Fruit fly (Drosophila melanogaster) whole organism, embryonic: ENCODE results near the gene CG31804.

ENCODE experiments used
- B-H1 ChIP-seq: fragments of 200-800 bp; sonication (Bioruptor generic); IDR thresholded peaks from 3 replicates; pipeline ENCODE4 v1.3.6; 2022; ENCODE audit warnings: missing biosample characterization, missing genetic modification characterization
- CG10267 ChIP-seq: fragments of 200-800 bp; sonication (Bioruptor generic); optimal IDR thresholded peaks from 2 replicates; lab custom pipeline; 2018; ENCODE audit warnings: missing biosample characterization, mild to moderate bottlenecking, missing genetic modification characterization, moderate library complexity
- CG11560 ChIP-seq: fragments of 200-800 bp; sonication (Bioruptor generic); IDR thresholded peaks from 3 replicates; pipeline ENCODE4 v1.3.6; 2022; ENCODE audit warnings: missing biosample characterization, missing genetic modification characterization
- CG11696 ChIP-seq: fragments of 200-800 bp; sonication (Bioruptor generic); IDR thresholded peaks from 2 replicates; pipeline ENCODE4 v1.3.6; 2022; ENCODE audit warnings: missing biosample characterization, missing genetic modification characterization
- CG12104 ChIP-seq: fragments of 200-800 bp; sonication (Bioruptor generic); optimal IDR thresholded peaks from 3 replicates; lab custom pipeline; 2016; ENCODE audit warnings: missing biosample characterization, missing genetic modification characterization
- CG12299 ChIP-seq: fragments of 200-800 bp; sonication (Bioruptor generic); optimal IDR thresholded peaks from 2 replicates; lab custom pipeline; 2018; ENCODE audit warnings: missing biosample characterization, mild to moderate bottlenecking, missing genetic modification characterization
- CG12659 ChIP-seq: fragments of 200-800 bp; sonication (Bioruptor generic); optimal IDR thresholded peaks from 3 replicates; lab custom pipeline; 2017; ENCODE audit warnings: mild to moderate bottlenecking, missing biosample characterization, missing genetic modification reagents, missing genetic modification characterization
- CG14014 ChIP-seq: fragments of 200-800 bp; sonication (Bioruptor generic); IDR thresholded peaks from 2 replicates; pipeline ENCODE4 v1.3.6; 2022; ENCODE audit warnings: missing biosample characterization, missing genetic modification characterization
- CG14441 ChIP-seq: fragments of 200-800 bp; sonication (Bioruptor generic); IDR thresholded peaks from 2 replicates; pipeline ENCODE4 v1.3.6; 2022; ENCODE audit warnings: missing biosample characterization, missing genetic modification characterization
- CG15269 ChIP-seq: fragments of 200-800 bp; sonication (Bioruptor generic); optimal IDR thresholded peaks from 2 replicates; lab custom pipeline; 2018; ENCODE audit warnings: missing biosample characterization, mild to moderate bottlenecking, missing genetic modification characterization, moderate library complexity
- CG16815 ChIP-seq: fragments of 200-800 bp; sonication (Bioruptor generic); optimal IDR thresholded peaks from 3 replicates; lab custom pipeline; 2017; ENCODE audit warnings: missing biosample characterization, mild to moderate bottlenecking, missing genetic modification characterization
- CG17359 ChIP-seq: fragments of 200-800 bp; sonication (Bioruptor generic); optimal IDR thresholded peaks from 3 replicates; lab custom pipeline; 2018; ENCODE audit warnings: missing biosample characterization, mild to moderate bottlenecking, missing genetic modification characterization, moderate library complexity
- CG1792 ChIP-seq: fragments of 200-800 bp; sonication (Bioruptor generic); optimal IDR thresholded peaks from 2 replicates; lab custom pipeline; 2016; ENCODE audit warnings: missing biosample characterization, missing genetic modification characterization
- CG2875 ChIP-seq: fragments of 200-800 bp; sonication (Bioruptor generic); optimal IDR thresholded peaks from 2 replicates; lab custom pipeline; 2017; ENCODE audit warnings: missing biosample characterization, mild to moderate bottlenecking, missing genetic modification characterization, missing genetic modification reagents
- CG30403 ChIP-seq: fragments of 200-800 bp; sonication (Bioruptor generic); optimal IDR thresholded peaks from 3 replicates; lab custom pipeline; 2016; ENCODE audit warnings: missing biosample characterization, missing genetic modification characterization
- CG30431 ChIP-seq: fragments of 200-800 bp; sonication (Bioruptor generic); optimal IDR thresholded peaks from 2 replicates; lab custom pipeline; 2017; ENCODE audit warnings: missing biosample characterization, missing genetic modification characterization
- CG31441 ChIP-seq: fragments of 200-800 bp; sonication (Bioruptor generic); IDR thresholded peaks from 2 replicates; pipeline ENCODE4 v1.3.6; 2022; ENCODE audit warnings: missing biosample characterization, missing genetic modification characterization
- CG4820 ChIP-seq: fragments of 200-800 bp; sonication (Bioruptor generic); optimal IDR thresholded peaks from 3 replicates; lab custom pipeline; 2016; ENCODE audit warnings: missing biosample characterization, missing genetic modification characterization
- CG5245 ChIP-seq: fragments of 200-800 bp; sonication (Bioruptor generic); optimal IDR thresholded peaks from 3 replicates; lab custom pipeline; 2016; ENCODE audit warnings: missing biosample characterization, missing genetic modification characterization
- CG6813 ChIP-seq: fragments of 200-800 bp; sonication (Bioruptor generic); optimal IDR thresholded peaks from 2 replicates; lab custom pipeline; 2017; ENCODE audit warnings: missing biosample characterization, missing genetic modification characterization, mild to moderate bottlenecking, moderate library complexity, missing genetic modification reagents
- CG8290 ChIP-seq, 3 experiments: fragments of 200-800 bp; sonication (Bioruptor generic); optimal IDR thresholded peaks; 2 replicates each; lab custom pipeline; 2016 to 2019; ENCODE audit warnings: missing biosample characterization in 3 of 3, missing genetic modification characterization in 3 of 3, mild to moderate bottlenecking in 2 of 3, moderate library complexity in 1 of 3
- CG8388 ChIP-seq: fragments of 200-800 bp; sonication (Bioruptor generic); optimal IDR thresholded peaks from 2 replicates; lab custom pipeline; 2019; ENCODE audit warnings: missing biosample characterization, mild to moderate bottlenecking, missing genetic modification characterization, moderate library complexity
- CG9437 ChIP-seq: fragments of 200-800 bp; sonication (Bioruptor generic); optimal IDR thresholded peaks from 2 replicates; lab custom pipeline; 2018; ENCODE audit warnings: missing biosample characterization, mild to moderate bottlenecking, missing genetic modification characterization
- Chrac-16 ChIP-seq: fragments of 200-800 bp; sonication (Bioruptor generic); optimal IDR thresholded peaks from 3 replicates; lab custom pipeline; 2016; ENCODE audit warnings: missing biosample characterization, missing genetic modification characterization
- Dip2 ChIP-seq: fragments of 200-800 bp; sonication (Bioruptor generic); IDR thresholded peaks from 2 replicates; pipeline ENCODE4 v1.3.6; 2022; ENCODE audit warnings: missing biosample characterization, missing genetic modification characterization
- Eip74EF ChIP-seq, 2 experiments: fragments of 200-800 bp in 1 of 2; fragments of >200 bp in 1 of 2; sonication (Bioruptor generic) in 1 of 2; optimal IDR thresholded peaks; 2 replicates each; lab custom pipeline; 2017 to 2019; ENCODE audit warnings: missing biosample characterization in 2 of 2, missing genetic modification characterization in 2 of 2, mild to moderate bottlenecking in 1 of 2, moderate library complexity in 1 of 2
- Ets65A ChIP-seq: fragments of 200-800 bp; sonication (Bioruptor generic); peaks from one replicate; lab custom pipeline; 2016; ENCODE audit warnings: missing biosample characterization, missing genetic modification characterization
- Ets97D ChIP-seq: fragments of 200-800 bp; sonication (Bioruptor generic); optimal IDR thresholded peaks from 3 replicates; lab custom pipeline; 2016; ENCODE audit warnings: missing biosample characterization, missing genetic modification characterization
- Gug ChIP-seq: fragments of 200-800 bp; sonication (Bioruptor generic); IDR thresholded peaks from 4 replicates; pipeline ENCODE4 v1.3.6; 2022; ENCODE audit warnings: missing biosample characterization, missing genetic modification characterization
- Hey ChIP-seq: fragments of 200-800 bp; sonication (Bioruptor generic); optimal IDR thresholded peaks from 3 replicates; lab custom pipeline; 2018; ENCODE audit warnings: missing biosample characterization, mild to moderate bottlenecking, missing genetic modification characterization
- Meics ChIP-seq: fragments of 200-800 bp; sonication (Bioruptor generic); optimal IDR thresholded peaks from 2 replicates; lab custom pipeline; 2017; ENCODE audit warnings: missing biosample characterization, mild to moderate bottlenecking, missing genetic modification characterization
- Myb ChIP-seq: fragments of 200-800 bp; sonication (Bioruptor generic); optimal IDR thresholded peaks from 2 replicates; lab custom pipeline; 2016; ENCODE audit warnings: missing biosample characterization, missing genetic modification characterization
- Neu2 ChIP-seq: fragments of 200-800 bp; sonication (Bioruptor generic); optimal IDR thresholded peaks from 3 replicates; lab custom pipeline; 2016; ENCODE audit warnings: missing biosample characterization, missing genetic modification characterization, borderline replicate concordance
- Oaz ChIP-seq: fragments of 200-800 bp; sonication (Bioruptor generic); IDR thresholded peaks from 2 replicates; pipeline ENCODE4 v1.3.6; 2022; ENCODE audit warnings: missing biosample characterization, missing genetic modification characterization
- Vsx1 ChIP-seq: fragments of 200-800 bp; sonication (Bioruptor generic); optimal IDR thresholded peaks from 2 replicates; lab custom pipeline; 2017; ENCODE audit warnings: missing biosample characterization, mild to moderate bottlenecking, missing genetic modification characterization, missing genetic modification reagents
- ash1 ChIP-seq: fragments of 200-800 bp; sonication (Bioruptor generic); optimal IDR thresholded peaks from 2 replicates; lab custom pipeline; 2018; ENCODE audit warnings: missing biosample characterization, mild to moderate bottlenecking, missing genetic modification characterization
- bsh ChIP-seq, 2 experiments: fragments of 200-800 bp; sonication (Bioruptor generic); optimal IDR thresholded peaks; 2 replicates each; lab custom pipeline; 2017 to 2018; ENCODE audit warnings: mild to moderate bottlenecking in 2 of 2, missing biosample characterization in 2 of 2, missing genetic modification characterization in 2 of 2, moderate library complexity in 1 of 2
- croc ChIP-seq: fragments of 200-800 bp; sonication (Bioruptor generic); conservative IDR thresholded peaks from 3 replicates; pipeline ENCODE4 v1.3.6; 2022; ENCODE audit warnings: missing biosample characterization, missing genetic modification characterization
- h ChIP-seq: fragments of >200 bp; optimal IDR thresholded peaks from 2 replicates; lab custom pipeline; 2017
- ind ChIP-seq: fragments of 200-800 bp; sonication (Bioruptor generic); optimal IDR thresholded peaks from 3 replicates; lab custom pipeline; 2016; ENCODE audit warnings: missing biosample characterization, missing genetic modification characterization
- kay ChIP-seq: fragments of 200-800 bp; sonication (Bioruptor generic); optimal IDR thresholded peaks from 2 replicates; lab custom pipeline; 2016; ENCODE audit warnings: missing biosample characterization, missing genetic modification characterization
- lab ChIP-seq: fragments of 200-800 bp; sonication (Bioruptor generic); optimal IDR thresholded peaks from 3 replicates; lab custom pipeline; 2017; ENCODE audit warnings: missing biosample characterization, missing genetic modification characterization, mild to moderate bottlenecking, moderate library complexity, missing genetic modification reagents
- lmd ChIP-seq: fragments of 200-800 bp; sonication (Bioruptor generic); IDR thresholded peaks from 2 replicates; pipeline ENCODE4 v1.3.6; 2022; ENCODE audit warnings: missing biosample characterization, missing genetic modification characterization
- ranshi ChIP-seq: fragments of 200-800 bp; sonication (Bioruptor generic); IDR thresholded peaks from 2 replicates; pipeline ENCODE4 v1.3.6; 2022; ENCODE audit warnings: missing biosample characterization, missing genetic modification characterization
- sisA ChIP-seq: fragments of 200-800 bp; sonication (Bioruptor generic); IDR thresholded peaks from 2 replicates; pipeline ENCODE4 v1.3.6; 2022; ENCODE audit warnings: missing biosample characterization, missing genetic modification characterization
- sqz ChIP-seq: fragments of 200-800 bp; sonication (Bioruptor generic); optimal IDR thresholded peaks from 3 replicates; lab custom pipeline; 2018; ENCODE audit warnings: missing biosample characterization, mild to moderate bottlenecking, missing genetic modification characterization
- tap ChIP-seq: fragments of 200-800 bp; optimal IDR thresholded peaks from 3 replicates; lab custom pipeline; 2019; ENCODE audit warnings: missing biosample characterization, mild to moderate bottlenecking, missing genetic modification characterization, moderate library complexity
- twi ChIP-seq: fragments of 200-800 bp; optimal IDR thresholded peaks from 2 replicates; lab custom pipeline; 2019; ENCODE audit warnings: missing biosample characterization, mild to moderate bottlenecking, missing genetic modification characterization, moderate library complexity
- vfl ChIP-seq: fragments of 200-800 bp; sonication (Bioruptor generic); optimal IDR thresholded peaks from 2 replicates; lab custom pipeline; 2016; ENCODE audit warnings: missing biosample characterization, missing genetic modification characterization
- z ChIP-seq: fragments of 200-800 bp; sonication (Bioruptor generic); IDR thresholded peaks from 3 replicates; pipeline ENCODE4 v1.3.6; 2022; ENCODE audit warnings: missing biosample characterization, missing genetic modification characterization
- zen ChIP-seq: fragments of 200-800 bp; sonication (Bioruptor generic); optimal IDR thresholded peaks from 3 replicates; lab custom pipeline; 2018; ENCODE audit warnings: missing biosample characterization, mild to moderate bottlenecking, missing genetic modification characterization, moderate library complexity

Gene CG31804

DNA sequence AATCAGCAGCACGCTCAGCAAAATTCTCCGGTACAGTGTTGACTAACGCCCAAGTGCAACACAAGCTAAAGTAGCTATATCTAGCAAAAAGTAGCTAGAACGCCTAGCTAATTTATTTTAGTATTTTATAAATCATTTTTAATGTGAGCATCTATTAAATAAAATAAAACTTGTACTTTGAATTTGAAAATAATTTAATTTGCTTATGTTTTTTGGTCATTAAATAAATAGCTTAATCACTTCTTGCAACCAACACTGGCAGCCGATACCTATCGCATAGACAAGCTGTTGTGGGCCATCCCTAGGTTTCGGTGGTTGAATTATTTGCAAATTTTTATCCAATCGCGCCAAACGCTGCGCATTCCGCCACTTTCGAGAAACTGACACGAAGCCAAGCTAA lies 47.1 kb downstream of the CG31804 start, which contains the start of the genes Polr2J and CG15141 (continued):
- TF ChIP-seq Neu2 (GFP tag; lab: Kevin White, UChicago): no peak
- TF ChIP-seq CG15269 (tag; lab: Kevin White, UChicago): no peak
- no peak for TF ChIP-seq CG11696 (GFP tag; lab: Robert Waterston, UW)
- peak; percentile 87 for TF ChIP-seq CG16815 (GFP tag; lab: Kevin White, UChicago)
- TF ChIP-seq vfl (GFP tag; lab: Kevin White, UChicago): peak; percentile 66
- TF ChIP-seq CG9437 (GFP tag; lab: Kevin White, UChicago): peak; percentile 62
- peak; percentile 78 for TF ChIP-seq Meics
- TF ChIP-seq Ets97D (GFP tag; lab: Kevin White, UChicago): peak; percentile 69
- peak; percentile 45 for TF ChIP-seq Myb (GFP tag; lab: Kevin White, UChicago)
- no peak for TF ChIP-seq z
- no peak for TF ChIP-seq Dip2
- TF ChIP-seq ranshi: peak; percentile 86
- TF ChIP-seq CG6813 (GFP tag; lab: Kevin White, UChicago): no peak
- peak; percentile 83; the same call in 3 of the 4 replicates for TF ChIP-seq Gug (GFP tag; lab: Robert Waterston, UW)
- peak; percentile 46 for TF ChIP-seq CG1792 (GFP tag; lab: Kevin White, UChicago)
- no peak for TF ChIP-seq Eip74EF (GFP tag; optimal IDR thresholded peaks at IDR 0.05; lab: Kevin White, UChicago)
- peak; percentile 87 for TF ChIP-seq CG14441 (GFP tag; lab: Robert Waterston, UW)
- TF ChIP-seq lmd (GFP tag; lab: Robert Waterston, UW): peak; percentile 84
- peak; percentile 72; the same call in 2 of the 3 replicates for TF ChIP-seq B-H1 (GFP tag; lab: Robert Waterston, UW)
- TF ChIP-seq CG2875: peak; percentile 44
- peak; percentile 75 for TF ChIP-seq CG17359 (tag; lab: Kevin White, UChicago)
- TF ChIP-seq Vsx1 (GFP tag; lab: Kevin White, UChicago): peak; percentile 82
- TF ChIP-seq CG4820 (GFP tag; lab: Kevin White, UChicago): peak; percentile 83
- peak; percentile 90 for TF ChIP-seq sisA (GFP tag; lab: Robert Waterston, UW)
- TF ChIP-seq CG8388: peak; percentile 77
- peak; percentile 45 for TF ChIP-seq CG5245 (GFP tag; lab: Kevin White, UChicago)
- peak; percentile 75 for TF ChIP-seq croc (GFP tag; lab: Robert Waterston, UW)
- TF ChIP-seq Oaz: peak; percentile 56; the same call in 1 of the 2 replicates
- peak; percentile 90 for TF ChIP-seq Chrac-16 (GFP tag; lab: Kevin White, UChicago)
- peak; percentile 87 for TF ChIP-seq ind (GFP tag; lab: Kevin White, UChicago)
- peak; percentile 86 for TF ChIP-seq CG14014 (GFP tag; lab: Robert Waterston, UW)
- no peak for TF ChIP-seq ash1 (GFP tag; lab: Kevin White, UChicago)
- TF ChIP-seq CG30431 (GFP tag; lab: Kevin White, UChicago): peak; percentile 77
- TF ChIP-seq CG30403 (GFP tag; lab: Kevin White, UChicago): peak; percentile 94
- TF ChIP-seq CG31441 (GFP tag; lab: Robert Waterston, UW): no peak
- peak; percentile 99 for TF ChIP-seq CG10267 (tag; lab: Kevin White, UChicago)
- TF ChIP-seq zen (tag; lab: Kevin White, UChicago): peak; percentile 94
- TF ChIP-seq sqz (GFP tag; lab: Kevin White, UChicago): no peak
- no peak for TF ChIP-seq tap (tag; lab: Kevin White, UChicago)
- peak; percentile 56 for TF ChIP-seq CG12104 (GFP tag; lab: Kevin White, UChicago)
- TF ChIP-seq lab (GFP tag; lab: Kevin White, UChicago): peak; percentile 86
- TF ChIP-seq Ets65A (GFP tag; lab: Kevin White, UChicago): peak; percentile 98
- TF ChIP-seq CG8290 (GFP tag; optimal IDR thresholded peaks at IDR 0.05; lab: Kevin White, UChicago): peak; percentile 78
- peak in 1 of 2 experiments; percentile 12 for TF ChIP-seq CG8290 (tag; optimal IDR thresholded peaks at IDR 0.05; lab: Kevin White, UChicago)
- no peak for TF ChIP-seq Hey (tag; lab: Kevin White, UChicago)
- TF ChIP-seq twi (tag; lab: Kevin White, UChicago): no peak
- no peak for TF ChIP-seq h (lab: Kevin White, UChicago)
- TF ChIP-seq CG12299 (tag; lab: Kevin White, UChicago): peak; percentile 75
- TF ChIP-seq kay: peak; percentile 71
- TF ChIP-seq CG12659 (GFP tag; lab: Kevin White, UChicago): peak; percentile 90
- no peak for TF ChIP-seq CG11560 (tag; lab: Robert Waterston, UW)
- TF ChIP-seq bsh (GFP tag; optimal IDR thresholded peaks at IDR 0.05; lab: Kevin White, UChicago): peak in 1 of 2 experiments; percentile 82
